Worm (Caenorhabditis elegans): ENCODE results near the gene col-127.

ce11 chrIV:11248031-11248631, 17.9 kb downstream of the col-127 start, which contains the start of gene C05C12.4:
- TF ChIP-seq elt-1 (tag; optimal IDR thresholded peaks at IDR 0.05; ENCODE audit: borderline replicate concordance, insufficient read depth) (no peak), elt-3 (tag; optimal IDR thresholded peaks at IDR 0.05) (no peak), unc-39 (tag; optimal IDR thresholded peaks at IDR 0.05) (no peak), lin-13 (tag; optimal IDR thresholded peaks at IDR 0.05) (no peak), bed-3 (GFP tag; optimal IDR thresholded peaks at IDR 0.05) (no peak), nhr-28 (tag; optimal IDR thresholded peaks at IDR 0.05) (no peak), snpc-4 (tag; optimal IDR thresholded peaks at IDR 0.05) (no peak), nhr-76 (tag; optimal IDR thresholded peaks at IDR 0.05) (no peak), unc-120 (tag; optimal IDR thresholded peaks at IDR 0.05; ENCODE audit: poor library complexity, severe bottlenecking) (no peak), ztf-11 (tag; optimal IDR thresholded peaks at IDR 0.05) (no peak), sptf-1 (tag; optimal IDR thresholded peaks at IDR 0.05) (no peak), mls-2 (tag; optimal IDR thresholded peaks at IDR 0.05) (no peak), nhr-237 (tag; optimal IDR thresholded peaks at IDR 0.05) (no peak), drap-1 (GFP tag; optimal IDR thresholded peaks at IDR 0.05) (no peak)

Measured in whole organism, mixed stage, embryonic.